Worm (Caenorhabditis elegans): ENCODE data around the gene hpx-2.

ce11 chrV:13854306-13854705 lies 4.0 kb downstream of the hpx-2 start, which contains the start of gene ttr-21:
- no peak for TF ChIP-seq ama-1 (optimal IDR thresholded peaks at IDR 0.05)
- TF ChIP-seq hmbx-1 (tag; optimal IDR thresholded peaks at IDR 0.05): no peak
- no peak for TF ChIP-seq tbx-11 (GFP tag; IDR thresholded peaks at IDR 0.05)
- TF ChIP-seq tbx-37 (GFP tag; conservative IDR thresholded peaks at IDR 0.05): no peak
- no peak for TF ChIP-seq flt-1 (GFP tag; IDR thresholded peaks at IDR 0.05)
- no peak for TF ChIP-seq scrt-1 (GFP tag; IDR thresholded peaks at IDR 0.05)
- TF ChIP-seq aly-1 (tag; optimal IDR thresholded peaks at IDR 0.05): no peak

Data from whole organism, early embryonic.